Worm (Caenorhabditis elegans) whole organism, mixed stage, embryonic: ENCODE measurements around the gene F35H10.2.

ENCODE experiments used
- M03D4.4 ChIP-seq: sonication (generic microtip); optimal IDR thresholded peaks from 2 replicates; lab custom pipeline; 2017; ENCODE audit warnings: mild to moderate bottlenecking, missing genetic modification characterization, missing compliant biosample characterization
- nhr-12 ChIP-seq: fragments of 150-350 bp; optimal IDR thresholded peaks from 2 replicates; lab custom pipeline; 2014; ENCODE audit warnings: missing biosample characterization, missing genetic modification characterization
- nhr-237 ChIP-seq: fragments of 150-350 bp; optimal IDR thresholded peaks from 2 replicates; lab custom pipeline; 2014; ENCODE audit warnings: missing biosample characterization, missing genetic modification characterization
- nhr-28 ChIP-seq: fragments of 150-350 bp; optimal IDR thresholded peaks from 2 replicates; lab custom pipeline; 2014; ENCODE audit warnings: missing biosample characterization, missing genetic modification characterization
- nhr-76 ChIP-seq: sonication (generic microtip); optimal IDR thresholded peaks from 2 replicates; lab custom pipeline; 2017; ENCODE audit warnings: missing biosample characterization, missing genetic modification characterization
- sptf-1 ChIP-seq: sonication (generic microtip); optimal IDR thresholded peaks from 2 replicates; lab custom pipeline; 2017; ENCODE audit warnings: mild to moderate bottlenecking, missing genetic modification characterization, moderate library complexity, missing compliant biosample characterization
- tbx-8 ChIP-seq: fragments of 200-800 bp; sonication (Bioruptor generic); optimal IDR thresholded peaks from 2 replicates; lab custom pipeline; 2018; ENCODE audit warnings: mild to moderate bottlenecking, missing genetic modification characterization, moderate library complexity, missing compliant biosample characterization
- unc-62 ChIP-seq: fragments of 150-350 bp; optimal IDR thresholded peaks from 2 replicates; lab custom pipeline; 2014; ENCODE audit warnings: missing biosample characterization, missing genetic modification reagents, missing genetic modification characterization

DNA sequence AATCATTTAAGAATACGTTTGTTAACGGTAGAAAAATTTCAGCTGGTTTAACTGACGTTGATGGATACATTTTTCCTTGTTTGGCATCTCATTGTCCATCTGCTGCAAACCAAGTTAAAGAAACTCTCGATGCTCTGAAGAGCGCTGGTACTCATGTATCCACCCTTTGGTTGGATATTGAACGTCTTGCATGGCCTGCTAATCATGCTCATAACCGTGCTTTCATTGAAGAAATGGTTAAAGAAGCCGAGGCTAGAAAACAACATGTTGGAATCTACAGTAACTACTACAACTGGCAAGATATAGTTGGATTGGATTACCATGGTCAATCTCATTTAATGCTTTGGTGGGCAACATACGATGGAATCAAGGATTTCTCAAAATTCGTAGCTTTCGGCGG is 4.0 kb downstream of the F35H10.2 start:
- TF ChIP-seq nhr-12 (tag; lab: Kevin White, UChicago): no peak
- TF ChIP-seq unc-62: no peak
- TF ChIP-seq sptf-1: no peak
- no peak for TF ChIP-seq nhr-76 (tag; lab: Kevin White, UChicago)
- TF ChIP-seq M03D4.4 (tag; lab: Kevin White, UChicago): no peak
- no peak for TF ChIP-seq tbx-8 (GFP tag; lab: Kevin White, UChicago)
- no peak for TF ChIP-seq nhr-237 (tag; lab: Kevin White, UChicago)
- no peak for TF ChIP-seq nhr-28 (tag; lab: Kevin White, UChicago)
